Fruit fly (Drosophila melanogaster) whole organism, embryonic: ENCODE data around the gene Arr1.
A peak's percentile ranks its signal among the peaks of the same experiment; 100 is the strongest.

Experiments
- ATbp ChIP-seq: fragments of 200-800 bp; sonication (Bioruptor generic); optimal IDR thresholded peaks from 2 replicates; lab custom pipeline; 2017; ENCODE audit warnings: missing biosample characterization, mild to moderate bottlenecking, missing genetic modification characterization, missing genetic modification reagents
- Adf1 ChIP-seq: fragments of 200-800 bp; sonication (Bioruptor generic); IDR thresholded peaks from 2 replicates; pipeline ENCODE4 v1.3.6; 2022; ENCODE audit warnings: missing biosample characterization, missing genetic modification characterization
- Asciz ChIP-seq: fragments of 200-800 bp; sonication (Bioruptor generic); optimal IDR thresholded peaks from 2 replicates; lab custom pipeline; 2017; ENCODE audit warnings: missing biosample characterization, mild to moderate bottlenecking, missing genetic modification characterization, missing genetic modification reagents
- Atf-2 ChIP-seq: fragments of 200-800 bp; sonication (Bioruptor generic); optimal IDR thresholded peaks from 2 replicates; lab custom pipeline; 2016; ENCODE audit warnings: missing biosample characterization, missing genetic modification characterization
- Bdp1 ChIP-seq: fragments of 200-800 bp; sonication (Bioruptor generic); optimal IDR thresholded peaks from 3 replicates; lab custom pipeline; 2016; ENCODE audit warnings: missing biosample characterization, missing genetic modification characterization
- CG10431 ChIP-seq: fragments of 200-800 bp; sonication (Bioruptor generic); optimal IDR thresholded peaks from 3 replicates; lab custom pipeline; 2018; ENCODE audit warnings: missing biosample characterization, mild to moderate bottlenecking, missing genetic modification characterization
- CG10462 ChIP-seq: fragments of 200-800 bp; sonication (Bioruptor generic); optimal IDR thresholded peaks from 2 replicates; lab custom pipeline; 2016; ENCODE audit warnings: missing biosample characterization, missing genetic modification characterization
- CG10979 ChIP-seq: fragments of 200-800 bp; sonication (Bioruptor generic); optimal IDR thresholded peaks from 2 replicates; lab custom pipeline; 2018; ENCODE audit warnings: missing biosample characterization, mild to moderate bottlenecking, missing genetic modification characterization, moderate library complexity
- CG12104 ChIP-seq: fragments of 200-800 bp; sonication (Bioruptor generic); optimal IDR thresholded peaks from 3 replicates; lab custom pipeline; 2016; ENCODE audit warnings: missing biosample characterization, missing genetic modification characterization
- CG12769 ChIP-seq: fragments of 200-800 bp; sonication (Bioruptor generic); optimal IDR thresholded peaks from 2 replicates; lab custom pipeline; 2019; ENCODE audit warnings: missing biosample characterization, mild to moderate bottlenecking, missing genetic modification characterization, moderate library complexity
- CG12942 ChIP-seq: fragments of 200-800 bp; sonication (Bioruptor generic); optimal IDR thresholded peaks from 3 replicates; lab custom pipeline; 2016; ENCODE audit warnings: missing biosample characterization, missing genetic modification characterization
- CG14667 ChIP-seq: fragments of 200-800 bp; sonication (Bioruptor generic); IDR thresholded peaks from 2 replicates; pipeline ENCODE4 v1.3.6; 2022; ENCODE audit warnings: missing biosample characterization, missing genetic modification characterization
- CG1529 ChIP-seq: fragments of 200-800 bp; sonication (Bioruptor generic); optimal IDR thresholded peaks from 3 replicates; lab custom pipeline; 2018; ENCODE audit warnings: missing biosample characterization, missing genetic modification characterization
- CG16779 ChIP-seq: fragments of 200-800 bp; sonication (Bioruptor generic); IDR thresholded peaks from 2 replicates; pipeline ENCODE4 v1.3.6; 2022; ENCODE audit warnings: missing biosample characterization, missing genetic modification characterization
- CG17186 ChIP-seq: fragments of 200-800 bp; sonication (Bioruptor generic); optimal IDR thresholded peaks from 3 replicates; lab custom pipeline; 2017; ENCODE audit warnings: missing biosample characterization, missing genetic modification reagents, missing genetic modification characterization
- CG17385 ChIP-seq: fragments of 200-800 bp; sonication (Bioruptor generic); optimal IDR thresholded peaks from 3 replicates; lab custom pipeline; 2018; ENCODE audit warnings: missing biosample characterization, mild to moderate bottlenecking, missing genetic modification characterization
- CG18619 ChIP-seq: fragments of 200-800 bp; sonication (Bioruptor generic); optimal IDR thresholded peaks from 3 replicates; lab custom pipeline; 2017; ENCODE audit warnings: missing biosample characterization, mild to moderate bottlenecking, missing genetic modification characterization
- CG2202 ChIP-seq: fragments of 200-800 bp; sonication (Bioruptor generic); optimal IDR thresholded peaks from 2 replicates; lab custom pipeline; 2018; ENCODE audit warnings: missing biosample characterization, mild to moderate bottlenecking, missing genetic modification characterization
- CG34224 ChIP-seq: fragments of 200-800 bp; sonication (Bioruptor generic); IDR thresholded peaks from 3 replicates; pipeline ENCODE4 v1.3.6; 2022; ENCODE audit warnings: missing biosample characterization, missing genetic modification characterization; ENCODE audit not compliant: partially characterized antibody
- CG4617 ChIP-seq: fragments of 200-800 bp; sonication (Bioruptor generic); optimal IDR thresholded peaks from 3 replicates; lab custom pipeline; 2016; ENCODE audit warnings: missing biosample characterization, missing genetic modification characterization, borderline replicate concordance
- CG7745 ChIP-seq: fragments of 200-800 bp; sonication (Bioruptor generic); optimal IDR thresholded peaks from 2 replicates; lab custom pipeline; 2018; ENCODE audit warnings: missing biosample characterization, mild to moderate bottlenecking, missing genetic modification characterization, moderate library complexity
- CG7987 ChIP-seq: fragments of 200-800 bp; sonication (Bioruptor generic); optimal IDR thresholded peaks from 2 replicates; lab custom pipeline; 2018; ENCODE audit warnings: missing biosample characterization, mild to moderate bottlenecking, missing genetic modification characterization, moderate library complexity
- CG9215 ChIP-seq: fragments of 200-800 bp; sonication (Bioruptor generic); IDR thresholded peaks from 2 replicates; pipeline ENCODE4 v1.3.6; 2022; ENCODE audit warnings: missing biosample characterization, missing genetic modification characterization
- CG9437 ChIP-seq: fragments of 200-800 bp; sonication (Bioruptor generic); optimal IDR thresholded peaks from 2 replicates; lab custom pipeline; 2018; ENCODE audit warnings: missing biosample characterization, mild to moderate bottlenecking, missing genetic modification characterization
- CHES-1-like ChIP-seq: fragments of 200-800 bp; sonication (Bioruptor generic); optimal IDR thresholded peaks from 2 replicates; lab custom pipeline; 2016; ENCODE audit warnings: missing biosample characterization, missing genetic modification characterization
- Dek ChIP-seq: fragments of 200-800 bp; sonication (Bioruptor generic); optimal IDR thresholded peaks from 3 replicates; lab custom pipeline; 2019; ENCODE audit warnings: missing biosample characterization, mild to moderate bottlenecking, missing genetic modification characterization, moderate library complexity
- E2f1 ChIP-seq: fragments of 200-800 bp; sonication (Bioruptor generic); IDR thresholded peaks from 2 replicates; pipeline ENCODE4 v1.3.6; 2022; ENCODE audit warnings: missing biosample characterization, missing genetic modification characterization
- ERR ChIP-seq: fragments of 200-800 bp; sonication (Bioruptor generic); optimal IDR thresholded peaks from 2 replicates; lab custom pipeline; 2016; ENCODE audit warnings: missing biosample characterization, missing genetic modification characterization
- Fer2 ChIP-seq: fragments of 200-800 bp; sonication (Bioruptor generic); optimal IDR thresholded peaks from 2 replicates; lab custom pipeline; 2018; ENCODE audit warnings: missing biosample characterization, mild to moderate bottlenecking, missing genetic modification characterization, moderate library complexity
- HHEX ChIP-seq: fragments of 200-800 bp; sonication (Bioruptor generic); optimal IDR thresholded peaks from 3 replicates; lab custom pipeline; 2017; ENCODE audit warnings: missing biosample characterization, mild to moderate bottlenecking, missing genetic modification characterization, missing genetic modification reagents
- Hmx ChIP-seq: fragments of 200-800 bp; sonication (Bioruptor generic); optimal IDR thresholded peaks from 2 replicates; lab custom pipeline; 2016; ENCODE audit warnings: missing biosample characterization, missing genetic modification characterization
- Lpt ChIP-seq: fragments of >200 bp; optimal IDR thresholded peaks from 2 replicates; lab custom pipeline; 2018; ENCODE audit warnings: missing biosample characterization, missing genetic modification characterization
- Nf-YA ChIP-seq: fragments of 200-800 bp; sonication (Bioruptor generic); IDR thresholded peaks from 2 replicates; pipeline ENCODE4 v1.3.6; 2022; ENCODE audit warnings: missing biosample characterization, missing genetic modification characterization
- Side ChIP-seq: fragments of 200-800 bp; sonication (Bioruptor generic); optimal IDR thresholded peaks from 2 replicates; lab custom pipeline; 2016; ENCODE audit warnings: missing biosample characterization, missing genetic modification characterization
- Vsx1 ChIP-seq: fragments of 200-800 bp; sonication (Bioruptor generic); optimal IDR thresholded peaks from 2 replicates; lab custom pipeline; 2017; ENCODE audit warnings: missing biosample characterization, mild to moderate bottlenecking, missing genetic modification characterization, missing genetic modification reagents
- caup ChIP-seq: fragments of 200-800 bp; sonication (Bioruptor generic); optimal IDR thresholded peaks from 3 replicates; lab custom pipeline; 2017; ENCODE audit warnings: missing biosample characterization, mild to moderate bottlenecking, missing genetic modification characterization, moderate library complexity; ENCODE audit not compliant: severe bottlenecking
- cwo ChIP-seq: fragments of 200-800 bp; sonication (Bioruptor generic); optimal IDR thresholded peaks from 3 replicates; lab custom pipeline; 2017; ENCODE audit warnings: missing biosample characterization, missing genetic modification characterization, mild to moderate bottlenecking, moderate library complexity, missing genetic modification reagents
- dmrt11E ChIP-seq: fragments of 200-800 bp; sonication (Bioruptor generic); optimal IDR thresholded peaks from 3 replicates; lab custom pipeline; 2018; ENCODE audit warnings: missing biosample characterization, mild to moderate bottlenecking, missing genetic modification characterization, moderate library complexity
- her ChIP-seq: fragments of 200-800 bp; sonication (Bioruptor generic); optimal IDR thresholded peaks from 2 replicates; lab custom pipeline; 2016; ENCODE audit warnings: missing biosample characterization, missing genetic modification characterization
- insv ChIP-seq, 2 experiments: fragments of 200-800 bp; sonication (Bioruptor generic); optimal IDR thresholded peaks; 3 replicates each; lab custom pipeline; 2016 to 2018; ENCODE audit warnings: missing biosample characterization in 2 of 2, missing genetic modification characterization in 2 of 2
- klu ChIP-seq: fragments of 200-800 bp; sonication (Bioruptor generic); IDR thresholded peaks from 2 replicates; pipeline ENCODE4 v1.3.6; 2022; ENCODE audit warnings: missing biosample characterization, missing genetic modification characterization
- lilli ChIP-seq: fragments of 200-800 bp; sonication (Bioruptor generic); optimal IDR thresholded peaks from 3 replicates; lab custom pipeline; 2016; ENCODE audit warnings: missing biosample characterization, missing genetic modification characterization
- mam ChIP-seq: fragments of 200-800 bp; sonication (Bioruptor generic); optimal IDR thresholded peaks from 3 replicates; lab custom pipeline; 2016; ENCODE audit warnings: missing biosample characterization, missing genetic modification characterization
- sc ChIP-seq, 3 experiments: fragments of >200 bp in 2 of 3; fragments of 200-800 bp in 1 of 3; sonication (Bioruptor generic) in 1 of 3; optimal IDR thresholded peaks; 2 replicates in 2 of 3; 3 replicates in 1 of 3; lab custom pipeline; 2017; ENCODE audit warnings: mild to moderate bottlenecking in 1 of 3, missing biosample characterization in 1 of 3, missing genetic modification characterization in 1 of 3, missing genetic modification reagents in 1 of 3
- sim ChIP-seq: fragments of 200-800 bp; sonication (Bioruptor generic); IDR thresholded peaks from 2 replicates; pipeline ENCODE4 v1.3.6; 2022; ENCODE audit warnings: missing biosample characterization, missing genetic modification characterization
- sna ChIP-seq: fragments of 200-800 bp; sonication (Bioruptor generic); IDR thresholded peaks from 2 replicates; pipeline ENCODE4 v1.3.6; 2022; ENCODE audit warnings: missing biosample characterization, missing genetic modification characterization; ENCODE audit not compliant: partially characterized antibody
- tup ChIP-seq: fragments of 200-800 bp; sonication (Bioruptor generic); optimal IDR thresholded peaks from 2 replicates; lab custom pipeline; 2016; ENCODE audit warnings: missing biosample characterization, mild to moderate bottlenecking, missing genetic modification characterization, moderate library complexity
- vvl ChIP-seq: fragments of 200-800 bp; sonication (Bioruptor generic); IDR thresholded peaks from 2 replicates; pipeline ENCODE4 v1.3.6; 2022; ENCODE audit warnings: missing biosample characterization, missing genetic modification characterization

Gene Arr1

DNA sequence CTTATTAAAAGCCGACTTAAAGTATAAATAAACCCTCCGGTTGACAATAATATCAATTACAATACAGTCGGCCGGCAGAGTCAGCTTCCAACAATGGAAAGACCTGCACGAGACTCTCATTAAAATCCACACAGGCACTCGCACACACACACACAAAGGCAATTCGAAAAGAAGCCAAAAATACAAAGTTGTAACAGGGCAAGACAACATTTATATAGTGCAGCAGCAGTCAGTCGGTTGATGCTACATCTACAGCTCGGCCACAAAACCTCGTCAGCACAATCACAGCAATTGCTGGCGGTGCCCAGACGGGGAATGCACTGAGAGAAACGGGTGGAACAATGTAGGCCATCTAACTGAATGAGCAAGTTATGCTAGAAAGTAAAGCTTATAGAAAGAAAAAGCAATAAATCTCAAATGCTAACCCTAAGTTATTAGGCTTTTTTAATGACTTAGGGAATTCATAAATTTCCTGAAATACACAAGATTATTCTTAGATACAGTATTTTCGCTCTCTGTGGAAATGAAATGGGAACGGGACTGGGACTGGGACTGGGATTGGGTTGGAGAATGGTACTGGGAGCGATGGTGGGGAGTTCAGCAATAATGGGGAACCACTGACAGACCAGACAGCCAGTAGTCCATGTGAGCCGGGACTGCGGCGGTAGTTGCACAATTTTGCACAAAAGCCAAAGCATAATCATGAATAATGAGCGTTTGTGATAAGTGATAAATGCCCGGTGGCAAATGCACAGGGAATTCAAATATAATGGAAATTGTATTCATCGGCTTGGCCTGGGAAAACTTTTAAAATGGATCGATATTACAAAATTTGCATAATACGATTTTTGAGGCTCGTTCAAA lies 43.5 kb downstream of the Arr1 start (continued):
- TF ChIP-seq CG1529 (GFP tag; lab: Kevin White, UChicago) (no peak), CG10431 (GFP tag; lab: Kevin White, UChicago) (no peak), lilli (GFP tag; lab: Kevin White, UChicago) (peak; percentile 51), Lpt (GFP tag; lab: Kevin White, UChicago) (no peak), CG4617 (GFP tag; lab: Kevin White, UChicago) (no peak), Dek (tag; lab: Kevin White, UChicago) (no peak), ERR (GFP tag; lab: Kevin White, UChicago) (no peak), Hmx (GFP tag; lab: Kevin White, UChicago) (no peak), CG34224 (GFP tag; lab: Robert Waterston, UW) (no peak), mam (peak; percentile 51), Atf-2 (GFP tag; lab: Kevin White, UChicago) (peak; percentile 27), tup (GFP tag; lab: Kevin White, UChicago) (no peak), CG7987 (GFP tag; lab: Kevin White, UChicago) (no peak), Vsx1 (no peak), Adf1 (no peak), CG12942 (no peak), CG12104 (GFP tag; lab: Kevin White, UChicago) (peak; percentile 31), CG14667 (peak; percentile 48), sim (no peak), CG16779 (GFP tag; lab: Robert Waterston, UW) (no peak), insv (GFP tag; optimal IDR thresholded peaks at IDR 0.05; lab: Kevin White, UChicago) (no peak), cwo (GFP tag; lab: Kevin White, UChicago) (peak; percentile 56), Bdp1 (no peak), E2f1 (GFP tag; lab: Robert Waterston, UW) (no peak), vvl (GFP tag; lab: Robert Waterston, UW) (peak; percentile 61; the same call in 1 of the 2 replicates), CG10979 (tag; lab: Kevin White, UChicago) (no peak), ATbp (peak; percentile 45), caup (GFP tag; lab: Kevin White, UChicago) (peak; percentile 22), CG2202 (tag; lab: Kevin White, UChicago) (no peak), CG7745 (tag; lab: Kevin White, UChicago) (no peak), CHES-1-like (GFP tag; lab: Kevin White, UChicago) (peak; percentile 3), CG12769 (tag; lab: Kevin White, UChicago) (peak; percentile 65), HHEX (GFP tag; lab: Kevin White, UChicago) (peak; percentile 48), CG9215 (peak; percentile 52), Side (GFP tag; lab: Kevin White, UChicago) (peak; percentile 29), her (peak; percentile 55), dmrt11E (tag; lab: Kevin White, UChicago) (no peak), Fer2 (tag; lab: Kevin White, UChicago) (no peak), CG9437 (GFP tag; lab: Kevin White, UChicago) (peak; percentile 10), Nf-YA (GFP tag; lab: Robert Waterston, UW) (no peak), sna (GFP tag; lab: Robert Waterston, UW) (no peak), klu (GFP tag; lab: Robert Waterston, UW) (peak; percentile 25; the same call in 1 of the 2 replicates), sc (optimal IDR thresholded peaks at IDR 0.05; lab: Kevin White, UChicago) (no peak), sc (GFP tag; optimal IDR thresholded peaks at IDR 0.05; lab: Kevin White, UChicago) (no peak), CG18619 (GFP tag; lab: Kevin White, UChicago) (no peak), CG10462 (GFP tag; lab: Kevin White, UChicago) (no peak), CG17186 (GFP tag; lab: Kevin White, UChicago) (no peak), Asciz (GFP tag; lab: Kevin White, UChicago) (peak; percentile 21), CG17385 (GFP tag; lab: Kevin White, UChicago) (no peak)
